Worm (Caenorhabditis elegans) whole organism, dauer: ENCODE data around the gene Y53F4B.5.
"Not testable (repeated sequence)": the region's sequence is repeated elsewhere in the genome, so short reads cannot be mapped to it uniquely, and the experiment has no call there.

Experiments
- unc-62 ChIP-seq: sonication (generic microtip); optimal IDR thresholded peaks from 2 replicates; lab custom pipeline; 2017; ENCODE audit warnings: missing biosample characterization, missing genetic modification reagents, missing genetic modification characterization

Gene Y53F4B.5

ce11 chrII:14983909-14984308, at the start of gene Y53F4B.5:
Y53F4B.5 (minus strand) TSS chrII:14984009.
- no peak for TF ChIP-seq unc-62 (GFP tag; lab: Kevin White, UChicago)

DNA sequence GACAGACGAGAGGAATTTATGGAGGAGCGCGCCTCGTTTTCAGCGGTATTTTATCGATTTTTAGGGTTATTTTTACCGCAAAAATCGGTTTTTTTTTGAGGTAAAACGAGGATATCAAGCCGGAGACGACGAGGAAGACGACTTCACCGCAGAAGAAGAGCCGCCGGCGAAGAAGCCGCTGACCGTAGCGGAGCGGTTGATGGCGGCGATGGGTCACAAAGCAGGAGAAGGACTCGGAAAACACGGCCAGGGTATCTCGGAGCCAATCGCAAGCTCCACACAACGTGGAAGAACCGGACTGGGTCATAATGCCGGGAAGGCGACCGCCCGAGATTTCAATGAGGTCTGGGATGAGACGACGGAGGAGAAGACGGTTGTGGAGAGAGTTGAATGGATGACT, 42.6 kb upstream of the Y53F4B.5 start:
- TF ChIP-seq unc-62 (GFP tag; lab: Kevin White, UChicago) = no peak

DNA sequence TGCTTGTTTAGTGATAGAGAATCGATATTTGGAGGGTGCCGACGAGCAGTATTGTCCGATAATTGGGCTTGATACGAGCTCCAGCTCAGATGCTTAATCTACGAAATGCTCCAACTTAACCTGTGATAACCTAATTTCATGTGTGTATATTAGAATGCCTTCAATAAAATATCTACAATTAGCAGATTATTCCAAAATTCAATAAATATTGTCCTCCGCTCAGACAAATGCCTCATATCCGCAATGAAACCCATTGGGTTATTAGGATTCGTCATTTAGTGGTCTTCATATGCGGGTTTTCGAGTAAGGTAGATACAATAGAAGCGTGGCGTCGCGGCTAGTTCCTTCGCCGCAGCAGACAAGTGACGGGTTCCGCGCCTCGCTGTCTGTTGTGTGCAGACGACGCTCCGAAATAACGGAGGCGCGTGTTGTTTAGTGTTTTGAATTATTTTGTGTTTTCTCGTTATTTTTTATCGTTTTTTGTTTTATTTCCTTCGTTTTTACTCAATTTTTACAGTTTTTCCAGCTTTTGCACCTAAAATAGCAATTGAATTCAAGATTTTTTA, 41.9 kb upstream of the Y53F4B.5 start, which contains the start of gene cmtr-1:
Gene cmtr-1, plus strand, starts transcription at position 516 of the 566 bp plus-strand sequence.
- no peak for TF ChIP-seq unc-62 (GFP tag; lab: Kevin White, UChicago)

DNA sequence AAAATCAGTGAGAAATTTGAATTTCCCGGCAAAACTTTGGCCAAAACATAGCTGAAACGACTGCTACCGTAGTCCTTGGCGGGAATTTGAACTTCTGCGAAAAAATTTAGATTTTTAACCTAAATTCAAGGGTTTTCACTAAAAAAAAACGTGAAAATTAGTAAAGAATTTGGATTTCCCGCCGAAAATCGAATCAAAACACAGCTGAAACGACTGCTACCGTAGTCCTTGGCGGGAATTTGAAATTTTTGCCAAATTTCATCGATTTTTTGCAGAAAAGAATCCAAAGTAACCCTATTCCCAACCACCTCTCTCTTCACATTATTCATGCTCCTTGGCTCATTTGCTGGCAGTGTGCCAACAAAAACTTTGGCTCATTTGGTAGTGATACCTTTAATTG, 41.3 kb upstream of the Y53F4B.5 start:
- TF ChIP-seq unc-62 (GFP tag; lab: Kevin White, UChicago) = no peak

ce11 chrII:15018923-15019322, 35.1 kb upstream of the Y53F4B.5 start, which contains the start of gene Y53F4B.12:
Y53F4B.12 (plus strand) TSS chrII:15019223.
- no peak for TF ChIP-seq unc-62 (GFP tag; lab: Kevin White, UChicago)

DNA sequence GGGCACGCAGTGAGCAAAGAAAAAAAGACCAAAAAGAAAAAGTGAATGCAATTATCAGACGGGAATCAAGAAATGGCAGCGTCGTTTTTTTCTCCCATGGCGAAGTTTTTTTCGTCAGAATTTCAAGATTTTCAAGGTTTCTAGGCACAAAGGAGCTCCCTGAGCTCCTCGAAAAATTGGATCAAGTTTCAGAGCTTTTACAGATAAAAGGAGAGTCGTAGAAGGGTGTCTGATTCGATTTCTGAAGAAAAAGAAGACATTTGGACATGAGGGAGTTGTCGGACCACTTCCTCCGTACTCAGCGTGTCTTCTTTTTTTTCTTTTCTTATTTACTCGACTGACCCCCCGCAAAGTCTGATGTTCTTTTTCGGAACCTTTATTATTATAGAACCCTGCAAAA, 31.9 kb upstream of the Y53F4B.5 start:
- no peak for TF ChIP-seq unc-62 (GFP tag; lab: Kevin White, UChicago)

- no peak for TF ChIP-seq unc-62 (GFP tag; lab: Kevin White, UChicago)
Measured at ce11 chrII:15014380-15014779, 30.6 kb upstream of the Y53F4B.5 start, which contains the start of gene Y53F4B.51. Y53F4B.51 (minus strand) TSS chrII:15014442.

- no peak for TF ChIP-seq unc-62 (GFP tag; lab: Kevin White, UChicago)
Measured at ce11 chrII:15010366-15011235, 26.8 kb upstream of the Y53F4B.5 start, which contains the start of the genes Y53F4B.9 and Y53F4B.11. Y53F4B.9 (minus strand) TSS chrII:15010416. Y53F4B.11 (plus strand) TSS chrII:15010748.

DNA sequence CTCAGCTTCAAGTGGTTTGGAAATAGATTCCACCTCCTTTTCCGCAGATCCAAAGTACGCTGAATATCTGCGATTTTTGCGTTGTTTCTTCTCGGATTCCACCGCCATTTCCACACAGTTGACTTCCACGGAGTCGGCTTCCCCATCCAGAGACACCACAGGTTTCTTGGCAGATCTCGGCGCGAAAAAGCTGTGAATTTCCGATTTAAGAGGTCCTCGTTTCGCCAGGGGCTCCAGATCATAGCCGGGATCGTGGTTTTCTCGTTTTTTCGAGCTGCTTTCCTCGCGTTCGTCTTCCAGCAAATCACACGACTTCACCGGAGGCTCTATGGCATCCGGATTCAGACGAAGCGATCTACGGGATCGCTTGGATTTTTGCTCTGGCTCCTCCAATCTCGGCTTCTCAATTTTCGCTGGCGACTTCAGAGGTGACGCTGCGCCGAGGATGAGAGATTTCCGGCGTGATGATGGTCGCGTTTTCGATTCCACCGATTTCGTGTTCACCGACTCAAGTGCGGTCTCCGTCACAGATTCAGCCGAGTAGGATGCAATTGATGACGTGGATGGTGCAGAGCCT, 24.8 kb upstream of the Y53F4B.5 start:
- TF ChIP-seq unc-62 (GFP tag; lab: Kevin White, UChicago) = no peak

ce11 chrII:15005118-15005517, 21.3 kb upstream of the Y53F4B.5 start:
- TF ChIP-seq unc-62 (GFP tag; lab: Kevin White, UChicago) = no peak

DNA sequence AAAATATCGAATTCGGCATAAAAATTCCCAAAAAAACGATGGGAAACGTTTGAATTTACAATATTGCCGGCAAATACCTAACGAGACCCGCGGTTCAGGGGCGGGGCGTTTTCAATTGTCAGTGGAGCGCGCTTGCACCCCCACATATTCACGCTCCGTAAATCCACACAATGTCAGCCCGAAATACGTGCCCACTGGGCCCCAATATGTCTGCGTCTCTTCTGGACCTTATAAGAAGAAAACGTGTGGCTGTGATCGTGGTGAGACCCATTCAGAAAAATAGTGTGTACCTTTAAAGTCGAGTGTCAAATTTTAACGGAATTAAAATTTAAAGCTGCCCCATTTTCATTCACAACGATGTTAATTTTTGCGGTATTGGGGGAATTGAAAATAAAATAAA, 20.7 kb upstream of the Y53F4B.5 start:
- no peak for TF ChIP-seq unc-62 (GFP tag; lab: Kevin White, UChicago)

DNA sequence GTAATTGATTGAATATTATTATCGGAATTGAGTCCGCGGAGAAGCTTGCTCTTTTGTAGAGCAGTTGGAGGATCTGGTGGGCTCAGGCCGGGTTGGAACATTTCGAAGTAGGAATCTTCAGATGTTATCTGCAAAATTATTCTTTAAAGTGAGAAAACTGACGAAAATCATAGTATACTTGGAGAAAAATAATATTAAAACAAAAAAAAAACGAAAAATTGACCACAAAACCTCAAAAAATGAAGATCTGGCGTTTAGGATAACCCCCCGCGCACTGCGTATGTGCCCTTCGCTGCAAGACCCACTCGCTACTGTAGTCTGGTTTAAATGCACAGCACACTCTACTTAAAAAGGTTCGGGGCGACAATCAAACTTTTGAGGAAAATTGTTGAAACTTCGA, 19.6 kb upstream of the Y53F4B.5 start, which contains the start of gene Y53F4B.10:
Gene Y53F4B.10, minus strand, starts transcription at position 101 of the 400 bp plus-strand sequence.
- TF ChIP-seq unc-62 (GFP tag; lab: Kevin White, UChicago) = no peak

ce11 chrII:14992598-14992997, 8.8 kb upstream of the Y53F4B.5 start, which contains the start of gene Y53F4B.7:
Y53F4B.7 (plus strand) TSS chrII:14992898.
- not testable (repeated sequence) for TF ChIP-seq unc-62 (GFP tag; lab: Kevin White, UChicago)

ce11 chrII:14988171-14988570, 4.4 kb upstream of the Y53F4B.5 start, which contains the start of gene Y53F4B.43:
Y53F4B.43 (plus strand) TSS chrII:14988471.
- not testable (repeated sequence) for TF ChIP-seq unc-62 (GFP tag; lab: Kevin White, UChicago)

DNA sequence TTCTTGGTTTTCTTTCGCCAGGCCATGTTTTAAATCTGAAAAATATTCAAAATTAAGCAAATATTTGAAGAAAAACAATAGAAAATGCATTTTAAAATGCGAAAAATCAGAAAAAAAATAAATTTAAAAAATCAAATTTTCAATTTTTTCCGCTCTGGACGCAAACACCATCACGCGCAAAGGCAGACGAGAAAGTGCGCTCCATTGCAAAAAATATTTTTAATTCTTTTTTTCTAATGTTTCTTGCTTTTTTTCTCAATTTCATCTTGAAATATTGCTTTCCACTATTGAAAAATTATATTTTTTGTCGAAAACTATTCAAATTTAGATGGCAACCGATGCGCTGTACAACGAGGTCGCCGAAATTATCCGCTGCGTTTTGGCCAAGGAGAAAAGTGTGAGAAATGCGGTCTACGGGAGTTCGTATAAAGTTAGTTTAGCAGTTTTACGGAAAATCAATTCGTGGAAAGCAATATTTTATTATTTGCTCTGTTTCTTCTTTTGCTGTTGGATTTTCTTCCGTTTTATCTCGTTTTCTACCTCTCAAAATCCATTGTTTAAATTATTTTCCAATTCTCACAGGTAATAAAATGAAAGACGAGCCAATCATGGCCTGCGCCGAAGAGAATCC, 14.4 kb downstream of the Y53F4B.5 start, which contains the start of the genes pole-4, nsun-5 and metl-2:
Gene pole-4, minus strand, starts transcription at position 35 of the 631 bp plus-strand sequence.
Gene nsun-5, plus strand, starts transcription at position 298 of the 631 bp plus-strand sequence.
Gene metl-2, plus strand, starts transcription at position 581 of the 631 bp plus-strand sequence.
- no peak for TF ChIP-seq unc-62 (GFP tag; lab: Kevin White, UChicago)
